Fruit fly (Drosophila melanogaster) whole organism, embryonic: ENCODE measurements around the gene CG14406.

Source experiments
- Abd-B ChIP-seq: fragments of 200-800 bp; sonication (Bioruptor generic); optimal IDR thresholded peaks from 2 replicates; lab custom pipeline; 2018; ENCODE audit warnings: missing biosample characterization, mild to moderate bottlenecking, missing genetic modification characterization, moderate library complexity
- Aef1 ChIP-seq: fragments of 200-800 bp; sonication (Bioruptor generic); IDR thresholded peaks from 3 replicates; pipeline ENCODE4 v1.3.6; 2022; ENCODE audit warnings: missing biosample characterization, missing genetic modification characterization
- Bteb2 ChIP-seq: fragments of 200-800 bp; sonication (Bioruptor generic); optimal IDR thresholded peaks from 2 replicates; lab custom pipeline; 2016; ENCODE audit warnings: missing biosample characterization, missing genetic modification characterization
- CG11093 ChIP-seq: fragments of 200-800 bp; sonication (Bioruptor generic); IDR thresholded peaks from 3 replicates; pipeline ENCODE4 v1.3.6; 2022; ENCODE audit warnings: missing biosample characterization, missing genetic modification characterization
- CG13624 ChIP-seq: fragments of 200-800 bp; sonication (Bioruptor generic); optimal IDR thresholded peaks from 2 replicates; lab custom pipeline; 2016; ENCODE audit warnings: missing biosample characterization, missing genetic modification characterization
- CG15073 ChIP-seq: fragments of 200-800 bp; sonication (Bioruptor generic); optimal IDR thresholded peaks from 2 replicates; lab custom pipeline; 2016; ENCODE audit warnings: missing biosample characterization, missing genetic modification characterization
- CG1529 ChIP-seq: fragments of 200-800 bp; sonication (Bioruptor generic); optimal IDR thresholded peaks from 3 replicates; lab custom pipeline; 2018; ENCODE audit warnings: missing biosample characterization, missing genetic modification characterization
- CG15696 ChIP-seq: fragments of 200-800 bp; sonication (Bioruptor generic); optimal IDR thresholded peaks from 2 replicates; lab custom pipeline; 2019; ENCODE audit warnings: missing biosample characterization, mild to moderate bottlenecking, missing genetic modification characterization, moderate library complexity
- CG3065 ChIP-seq: fragments of 200-800 bp; sonication (Bioruptor generic); optimal IDR thresholded peaks from 2 replicates; lab custom pipeline; 2016; ENCODE audit warnings: missing biosample characterization, missing genetic modification characterization
- CG3163 ChIP-seq: fragments of 200-800 bp; sonication (Bioruptor generic); optimal IDR thresholded peaks from 3 replicates; lab custom pipeline; 2016; ENCODE audit warnings: missing biosample characterization, missing genetic modification characterization
- CG32532 ChIP-seq: fragments of 200-800 bp; sonication (Bioruptor generic); IDR thresholded peaks from 2 replicates; pipeline ENCODE4 v1.3.6; 2022; ENCODE audit warnings: missing biosample characterization, missing genetic modification characterization
- CG4707 ChIP-seq: fragments of 200-800 bp; sonication (Bioruptor generic); optimal IDR thresholded peaks from 2 replicates; lab custom pipeline; 2018; ENCODE audit warnings: missing biosample characterization, mild to moderate bottlenecking, missing genetic modification characterization, moderate library complexity
- CG5245 ChIP-seq: fragments of 200-800 bp; sonication (Bioruptor generic); optimal IDR thresholded peaks from 3 replicates; lab custom pipeline; 2016; ENCODE audit warnings: missing biosample characterization, missing genetic modification characterization
- CG7271 ChIP-seq: fragments of 200-800 bp; sonication (Bioruptor generic); optimal IDR thresholded peaks from 2 replicates; lab custom pipeline; 2018; ENCODE audit warnings: missing biosample characterization, mild to moderate bottlenecking, missing genetic modification characterization, moderate library complexity
- CG8290 ChIP-seq, 3 experiments: fragments of 200-800 bp; sonication (Bioruptor generic); optimal IDR thresholded peaks; 2 replicates each; lab custom pipeline; 2016 to 2019; ENCODE audit warnings: missing biosample characterization in 3 of 3, missing genetic modification characterization in 3 of 3, mild to moderate bottlenecking in 2 of 3, moderate library complexity in 1 of 3
- CG9609 ChIP-seq: fragments of 200-800 bp; sonication (Bioruptor generic); optimal IDR thresholded peaks from 3 replicates; lab custom pipeline; 2016; ENCODE audit warnings: missing biosample characterization, missing genetic modification characterization
- CG9876 ChIP-seq: fragments of 200-800 bp; sonication (Bioruptor generic); optimal IDR thresholded peaks from 2 replicates; lab custom pipeline; 2016; ENCODE audit warnings: missing biosample characterization, missing genetic modification characterization
- Dek ChIP-seq: fragments of 200-800 bp; sonication (Bioruptor generic); optimal IDR thresholded peaks from 3 replicates; lab custom pipeline; 2019; ENCODE audit warnings: missing biosample characterization, mild to moderate bottlenecking, missing genetic modification characterization, moderate library complexity
- Dll ChIP-seq: fragments of 200-800 bp; sonication (Bioruptor generic); IDR thresholded peaks from 4 replicates; pipeline ENCODE4 v1.3.6; 2022; ENCODE audit warnings: missing biosample characterization, missing genetic modification characterization; ENCODE audit not compliant: partially characterized antibody
- Hey ChIP-seq: fragments of 200-800 bp; sonication (Bioruptor generic); optimal IDR thresholded peaks from 3 replicates; lab custom pipeline; 2018; ENCODE audit warnings: missing biosample characterization, mild to moderate bottlenecking, missing genetic modification characterization
- Hmx ChIP-seq: fragments of 200-800 bp; sonication (Bioruptor generic); optimal IDR thresholded peaks from 2 replicates; lab custom pipeline; 2016; ENCODE audit warnings: missing biosample characterization, missing genetic modification characterization
- Jarid2 ChIP-seq: fragments of 200-800 bp; sonication (Bioruptor generic); optimal IDR thresholded peaks from 3 replicates; lab custom pipeline; 2017; ENCODE audit warnings: mild to moderate bottlenecking, missing biosample characterization, missing genetic modification reagents, missing genetic modification characterization
- Kr ChIP-seq: fragments of 200-800 bp; sonication (Bioruptor generic); optimal IDR thresholded peaks from 2 replicates; lab custom pipeline; 2017; ENCODE audit warnings: missing biosample characterization, mild to moderate bottlenecking, missing genetic modification characterization
- Mrtf ChIP-seq: fragments of 200-800 bp; sonication (Bioruptor generic); IDR thresholded peaks from 3 replicates; pipeline ENCODE4 v1.3.6; 2022; ENCODE audit warnings: missing biosample characterization, missing genetic modification characterization
- Myb ChIP-seq: fragments of 200-800 bp; sonication (Bioruptor generic); optimal IDR thresholded peaks from 2 replicates; lab custom pipeline; 2016; ENCODE audit warnings: missing biosample characterization, missing genetic modification characterization
- NfI ChIP-seq: fragments of 200-800 bp; sonication (Bioruptor generic); optimal IDR thresholded peaks from 3 replicates; lab custom pipeline; 2018; ENCODE audit warnings: missing biosample characterization, mild to moderate bottlenecking, missing genetic modification characterization, moderate library complexity
- Ptx1 ChIP-seq: fragments of 200-800 bp; sonication (Bioruptor generic); IDR thresholded peaks from 2 replicates; pipeline ENCODE4 v1.3.6; 2022; ENCODE audit warnings: missing biosample characterization, missing genetic modification characterization
- Rx ChIP-seq: fragments of 200-800 bp; sonication (Bioruptor generic); IDR thresholded peaks from 2 replicates; pipeline ENCODE4 v1.3.6; 2022; ENCODE audit warnings: missing biosample characterization, missing genetic modification characterization
- Ssrp ChIP-seq: fragments of 200-800 bp; sonication (Bioruptor generic); optimal IDR thresholded peaks from 2 replicates; lab custom pipeline; 2018; ENCODE audit warnings: missing biosample characterization, mild to moderate bottlenecking, missing genetic modification characterization, moderate library complexity
- Xrp1 ChIP-seq: fragments of 200-800 bp; sonication (Bioruptor generic); IDR thresholded peaks from 2 replicates; pipeline ENCODE4 v1.3.6; 2022; ENCODE audit warnings: missing biosample characterization, missing genetic modification characterization
- ash1 ChIP-seq: fragments of 200-800 bp; sonication (Bioruptor generic); optimal IDR thresholded peaks from 2 replicates; lab custom pipeline; 2018; ENCODE audit warnings: missing biosample characterization, mild to moderate bottlenecking, missing genetic modification characterization
- az2 ChIP-seq: fragments of 200-800 bp; sonication (Bioruptor generic); optimal IDR thresholded peaks from 3 replicates; lab custom pipeline; 2016; ENCODE audit warnings: missing biosample characterization, missing genetic modification characterization
- cg ChIP-seq: fragments of 200-800 bp; sonication (Bioruptor generic); optimal IDR thresholded peaks from 3 replicates; lab custom pipeline; 2019; ENCODE audit warnings: missing biosample characterization, mild to moderate bottlenecking, missing genetic modification characterization, moderate library complexity
- ci ChIP-seq: fragments of 200-800 bp; sonication (Bioruptor generic); IDR thresholded peaks from 3 replicates; pipeline ENCODE4 v1.3.6; 2022; ENCODE audit warnings: missing biosample characterization, missing genetic modification characterization
- croc ChIP-seq: fragments of 200-800 bp; sonication (Bioruptor generic); conservative IDR thresholded peaks from 3 replicates; pipeline ENCODE4 v1.3.6; 2022; ENCODE audit warnings: missing biosample characterization, missing genetic modification characterization
- fd96Cb ChIP-seq: fragments of 200-800 bp; sonication (Bioruptor generic); optimal IDR thresholded peaks from 2 replicates; lab custom pipeline; 2018; ENCODE audit warnings: missing biosample characterization, mild to moderate bottlenecking, missing genetic modification characterization, moderate library complexity
- gcm2 ChIP-seq: fragments of 200-800 bp; sonication (Bioruptor generic); optimal IDR thresholded peaks from 2 replicates; lab custom pipeline; 2016; ENCODE audit warnings: missing biosample characterization, missing genetic modification characterization
- gsb ChIP-seq: fragments of 200-800 bp; sonication (Bioruptor generic); IDR thresholded peaks from 2 replicates; pipeline ENCODE4 v1.3.6; 2022; ENCODE audit warnings: missing biosample characterization, missing genetic modification characterization
- jigr1 ChIP-seq: fragments of 200-800 bp; sonication (Bioruptor generic); IDR thresholded peaks from 3 replicates; pipeline ENCODE4 v1.3.6; 2022; ENCODE audit warnings: missing biosample characterization, missing genetic modification characterization
- kay ChIP-seq: fragments of 200-800 bp; sonication (Bioruptor generic); optimal IDR thresholded peaks from 2 replicates; lab custom pipeline; 2016; ENCODE audit warnings: missing biosample characterization, missing genetic modification characterization
- knrl ChIP-seq: fragments of 200-800 bp; sonication (Bioruptor generic); IDR thresholded peaks from 3 replicates; pipeline ENCODE4 v1.3.6; 2022; ENCODE audit warnings: missing biosample characterization, missing genetic modification characterization; ENCODE audit not compliant: partially characterized antibody
- nerfin-1 ChIP-seq: fragments of 200-800 bp; sonication (Bioruptor generic); optimal IDR thresholded peaks from 3 replicates; lab custom pipeline; 2019; ENCODE audit warnings: missing biosample characterization, mild to moderate bottlenecking, missing genetic modification characterization, moderate library complexity
- odd ChIP-seq: fragments of 200-800 bp; sonication (Bioruptor generic); optimal IDR thresholded peaks from 2 replicates; lab custom pipeline; 2017; ENCODE audit warnings: missing biosample characterization, mild to moderate bottlenecking, missing genetic modification characterization
- sc ChIP-seq, 3 experiments: fragments of >200 bp in 2 of 3; fragments of 200-800 bp in 1 of 3; sonication (Bioruptor generic) in 1 of 3; optimal IDR thresholded peaks; 2 replicates in 2 of 3; 3 replicates in 1 of 3; lab custom pipeline; 2017; ENCODE audit warnings: mild to moderate bottlenecking in 1 of 3, missing biosample characterization in 1 of 3, missing genetic modification characterization in 1 of 3, missing genetic modification reagents in 1 of 3
- sisA ChIP-seq: fragments of 200-800 bp; sonication (Bioruptor generic); IDR thresholded peaks from 2 replicates; pipeline ENCODE4 v1.3.6; 2022; ENCODE audit warnings: missing biosample characterization, missing genetic modification characterization
- so ChIP-seq: fragments of 200-800 bp; sonication (Bioruptor generic); IDR thresholded peaks from 3 replicates; pipeline ENCODE4 v1.3.6; 2022; ENCODE audit warnings: missing biosample characterization, missing genetic modification characterization
- tio ChIP-seq: fragments of 200-800 bp; sonication (Bioruptor generic); optimal IDR thresholded peaks from 2 replicates; lab custom pipeline; 2017; ENCODE audit warnings: missing biosample characterization, missing genetic modification characterization, inconsistent platforms
- toy ChIP-seq: fragments of 200-800 bp; sonication (Bioruptor generic); IDR thresholded peaks from 2 replicates; pipeline ENCODE4 v1.3.6; 2022; ENCODE audit warnings: missing biosample characterization, missing genetic modification characterization
- tup ChIP-seq: fragments of 200-800 bp; sonication (Bioruptor generic); optimal IDR thresholded peaks from 2 replicates; lab custom pipeline; 2016; ENCODE audit warnings: missing biosample characterization, mild to moderate bottlenecking, missing genetic modification characterization, moderate library complexity
- usp ChIP-seq: fragments of >200 bp; optimal IDR thresholded peaks from 2 replicates; lab custom pipeline; 2017; ENCODE audit warnings: missing biosample characterization, missing genetic modification characterization
- zfh1 ChIP-seq: fragments of 200-800 bp; sonication (Bioruptor generic); IDR thresholded peaks from 3 replicates; pipeline ENCODE4 v1.3.6; 2022; ENCODE audit warnings: missing biosample characterization, missing genetic modification characterization

CG14406 gene

dm6 chrX:14953896-14954295 lies 43.3 kb upstream of the CG14406 start (continued):
- TF ChIP-seq Myb = no peak
- TF ChIP-seq CG32532 (GFP tag; lab: Robert Waterston, UW) = peak; percentile 73; the same call in 1 of the 2 replicates
- no peak for TF ChIP-seq gsb (GFP tag; lab: Robert Waterston, UW)
- TF ChIP-seq toy (GFP tag; lab: Robert Waterston, UW) = no peak
- TF ChIP-seq Dll (GFP tag; lab: Robert Waterston, UW) = no peak
- TF ChIP-seq Hmx (GFP tag; lab: Kevin White, UChicago) = no peak
- no peak for TF ChIP-seq usp (GFP tag; lab: Kevin White, UChicago)
- TF ChIP-seq CG15073 (GFP tag; lab: Kevin White, UChicago) = no peak
- no peak for TF ChIP-seq NfI (GFP tag; lab: Kevin White, UChicago)
- peak; percentile 45 for TF ChIP-seq Dek
- TF ChIP-seq sc (optimal IDR thresholded peaks at IDR 0.05; lab: Kevin White, UChicago) = no peak
- no peak for TF ChIP-seq sc (GFP tag; optimal IDR thresholded peaks at IDR 0.05; lab: Kevin White, UChicago)
- TF ChIP-seq odd (GFP tag; lab: Kevin White, UChicago) = no peak
- peak; percentile 31 for TF ChIP-seq az2 (GFP tag; lab: Kevin White, UChicago)
- TF ChIP-seq CG1529 (GFP tag; lab: Kevin White, UChicago) = no peak
- no peak for TF ChIP-seq Bteb2 (GFP tag; lab: Kevin White, UChicago)
- TF ChIP-seq nerfin-1 (tag; lab: Kevin White, UChicago) = no peak
- TF ChIP-seq Mrtf (GFP tag; lab: Robert Waterston, UW) = no peak
- TF ChIP-seq gcm2 = no peak
- TF ChIP-seq CG9876 = no peak
- TF ChIP-seq zfh1 (GFP tag; lab: Robert Waterston, UW) = no peak
- no peak for TF ChIP-seq so (GFP tag; lab: Robert Waterston, UW)
- TF ChIP-seq kay = no peak
- no peak for TF ChIP-seq Kr
- TF ChIP-seq CG7271 (tag; lab: Kevin White, UChicago) = no peak
- peak; percentile 30; the same call in 1 of the 3 replicates for TF ChIP-seq jigr1
- peak; percentile 7 for TF ChIP-seq Ssrp (tag; lab: Kevin White, UChicago)
- no peak for TF ChIP-seq fd96Cb (tag; lab: Kevin White, UChicago)
- TF ChIP-seq ash1 = no peak
- TF ChIP-seq Ptx1 (GFP tag; lab: Robert Waterston, UW) = no peak; the same call in 1 of the 2 replicates
- no peak for TF ChIP-seq Jarid2 (GFP tag; lab: Kevin White, UChicago)
- TF ChIP-seq croc = no peak
- peak; percentile 47 for TF ChIP-seq CG15696 (tag; lab: Kevin White, UChicago)
- TF ChIP-seq CG9609 = no peak
- TF ChIP-seq CG5245 (GFP tag; lab: Kevin White, UChicago) = no peak
- no peak for TF ChIP-seq tup (GFP tag; lab: Kevin White, UChicago)
- no peak for TF ChIP-seq Xrp1 (GFP tag; lab: Robert Waterston, UW)
- peak; percentile 50; the same call in 2 of the 3 replicates for TF ChIP-seq ci (GFP tag; lab: Robert Waterston, UW)
- no peak for TF ChIP-seq Hey
- TF ChIP-seq CG11093 = no peak
- TF ChIP-seq cg (GFP tag; lab: Kevin White, UChicago) = no peak
- TF ChIP-seq CG3065 (GFP tag; lab: Kevin White, UChicago) = no peak
- no peak for TF ChIP-seq Rx
- TF ChIP-seq CG4707 (GFP tag; lab: Kevin White, UChicago) = no peak
- no peak for TF ChIP-seq CG13624
- no peak for TF ChIP-seq tio (GFP tag; lab: Kevin White, UChicago)
- no peak for TF ChIP-seq Aef1 (GFP tag; lab: Robert Waterston, UW)
- no peak for TF ChIP-seq CG3163
- TF ChIP-seq sisA (GFP tag; lab: Robert Waterston, UW) = no peak
- TF ChIP-seq knrl (GFP tag; lab: Robert Waterston, UW) = peak; percentile 11; the same call in 1 of the 3 replicates
- TF ChIP-seq CG8290 (GFP tag; optimal IDR thresholded peaks at IDR 0.05; lab: Kevin White, UChicago) = peak; percentile 36
- peak; percentile 22 to 38 for TF ChIP-seq CG8290 (tag; optimal IDR thresholded peaks at IDR 0.05; lab: Kevin White, UChicago)
- TF ChIP-seq Abd-B (GFP tag; lab: Kevin White, UChicago) = peak; percentile 41
